Fruit fly (Drosophila melanogaster): Measurements from ENCODE around the gene mRpL33.

dm6 chrX:4311699-4312098 is 10.3 kb downstream of the mRpL33 start, which contains the start of gene CG15579:
- no peak for TF ChIP-seq CG34367 (tag; optimal IDR thresholded peaks at IDR 0.05)
- no peak for TF ChIP-seq CG32121 (GFP tag; IDR thresholded peaks at IDR 0.05)
- no peak for TF ChIP-seq Pif1A (GFP tag; optimal IDR thresholded peaks at IDR 0.05)
- TF ChIP-seq Pif1B (GFP tag; optimal IDR thresholded peaks at IDR 0.05) = no peak
- TF ChIP-seq D1 (tag; optimal IDR thresholded peaks at IDR 0.05) = no peak
- no peak for TF ChIP-seq EcR (GFP tag; optimal IDR thresholded peaks at IDR 0.05)
- TF ChIP-seq CG8301 (tag; optimal IDR thresholded peaks at IDR 0.05) = no peak
- TF ChIP-seq rn (GFP tag; IDR thresholded peaks at IDR 0.05) = no peak
- no peak for TF ChIP-seq CG15710 (tag; optimal IDR thresholded peaks at IDR 0.05)
